Worm (Caenorhabditis elegans): ENCODE data around the gene plpp-1.2.

DNA sequence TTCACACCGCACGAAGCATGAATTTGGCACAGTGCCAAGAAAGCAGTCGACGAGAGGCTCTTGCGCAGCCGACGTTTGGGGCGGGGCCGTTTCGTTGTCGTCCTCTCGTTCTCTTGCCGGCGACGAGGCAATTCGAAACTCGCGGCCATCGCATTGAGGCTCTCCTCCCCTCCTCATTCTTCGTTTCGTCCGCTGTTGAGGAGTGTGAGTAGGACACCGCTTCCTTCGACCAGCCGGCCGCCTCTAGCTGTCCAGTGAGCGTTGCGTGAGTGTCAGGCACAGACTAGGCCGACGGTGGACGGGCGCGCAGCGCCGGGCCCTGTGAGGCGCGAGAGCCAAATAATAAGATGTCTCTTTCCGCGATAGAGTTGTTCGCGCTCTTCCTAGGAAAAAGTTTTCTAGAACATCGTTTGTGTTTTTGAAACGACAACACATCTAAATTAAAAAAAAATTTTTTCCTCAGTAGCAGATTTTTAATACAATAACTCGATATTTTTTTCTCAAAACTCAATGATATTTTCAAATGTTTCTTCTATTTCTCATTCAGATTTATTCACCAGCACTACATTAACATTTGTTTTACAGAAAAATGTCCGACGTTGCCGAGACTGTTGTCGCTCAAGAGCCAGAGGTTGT is 6.7 kb downstream of the plpp-1.2 start, which contains the start of the genes T28D9.11 and T28D9.1:
- no peak for TF ChIP-seq W03F9.2 (tag; optimal IDR thresholded peaks at IDR 0.05)
- TF ChIP-seq him-1 (tag; optimal IDR thresholded peaks at IDR 0.05): peak; percentile 63

Measured in whole organism, L4/young adult.